Worm (Caenorhabditis elegans): Measurements from ENCODE around the gene clec-27.

Gene clec-27

DNA sequence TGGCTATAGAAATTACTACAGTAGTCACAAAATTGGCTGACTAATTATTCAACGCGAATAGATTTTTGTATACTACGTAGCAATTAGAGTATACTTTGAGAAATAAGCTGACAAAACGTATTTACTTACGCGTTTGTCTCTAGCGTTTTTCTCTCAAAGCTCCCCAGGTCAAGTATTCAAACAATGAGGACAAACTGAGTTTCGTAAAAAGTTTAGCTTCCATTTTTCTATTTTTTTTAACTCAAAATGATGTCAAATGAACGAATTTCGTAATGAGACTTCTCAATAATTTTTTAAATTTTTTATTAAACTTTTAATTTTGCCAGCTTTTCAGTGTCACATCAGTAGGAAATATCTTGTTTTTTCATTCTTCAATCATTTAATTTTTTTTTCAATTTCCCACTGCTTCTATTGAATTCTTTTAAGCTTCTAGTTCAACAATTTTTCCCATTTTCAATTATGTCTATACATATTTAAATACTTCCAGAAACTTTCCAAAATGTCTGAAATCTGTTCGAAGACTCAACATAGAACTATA lies 34.4 kb downstream of the clec-27 start, which contains the start of the genes ifas-2 and fbxa-44:
Gene ifas-2 (minus strand): TSS at position 101 of the 538 bp plus-strand sequence.
Gene fbxa-44 (plus strand): TSS at position 488 of the 538 bp plus-strand sequence.
- TF ChIP-seq nhr-12 (tag; optimal IDR thresholded peaks at IDR 0.05) (no peak), irx-1 (tag; optimal IDR thresholded peaks at IDR 0.05) (no peak), snpc-4 (tag; optimal IDR thresholded peaks at IDR 0.05) (no peak), efl-3 (GFP tag; optimal IDR thresholded peaks at IDR 0.05) (no peak), unc-62 (GFP tag; optimal IDR thresholded peaks at IDR 0.05) (no peak), lin-39 (tag; optimal IDR thresholded peaks at IDR 0.05) (no peak), nhr-237 (tag; optimal IDR thresholded peaks at IDR 0.05) (no peak), egl-13 (tag; optimal IDR thresholded peaks at IDR 0.05) (no peak), nhr-19 (GFP tag; conservative IDR thresholded peaks at IDR 0.05) (no peak), unc-30 (tag; optimal IDR thresholded peaks at IDR 0.05) (no peak), elt-2 (tag; optimal IDR thresholded peaks at IDR 0.05) (no peak)

DNA sequence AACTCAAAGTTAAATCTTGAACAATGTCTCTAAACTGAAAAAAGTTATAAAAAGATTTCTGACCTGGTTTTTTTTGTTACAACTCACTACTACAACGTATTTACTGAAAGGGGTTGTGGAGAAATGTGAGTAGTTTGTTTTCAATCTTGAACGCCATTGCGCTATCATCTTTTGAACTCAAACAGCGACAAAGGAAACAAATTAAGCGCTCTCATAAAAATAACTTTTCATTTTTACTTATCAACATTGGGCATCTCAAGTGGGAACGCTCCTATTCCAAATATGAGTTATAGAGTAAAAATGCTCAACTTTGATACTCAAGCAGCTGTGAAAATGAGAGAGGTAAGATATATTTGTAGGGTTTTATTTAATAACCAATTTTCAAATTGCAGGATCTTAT lies 39.0 kb downstream of the clec-27 start, which contains the start of gene F09C6.15:
Gene F09C6.15 (plus strand): TSS at position 301 of the 400 bp plus-strand sequence.
- TF ChIP-seq rnt-1 (tag; optimal IDR thresholded peaks at IDR 0.05) (no peak), efl-3 (GFP tag; optimal IDR thresholded peaks at IDR 0.05) (no peak), unc-30 (tag; optimal IDR thresholded peaks at IDR 0.05) (no peak), dpl-1 (GFP tag; optimal IDR thresholded peaks at IDR 0.05) (no peak), nhr-237 (tag; optimal IDR thresholded peaks at IDR 0.05) (no peak), nhr-71 (tag; optimal IDR thresholded peaks at IDR 0.05) (no peak), snpc-4 (tag; optimal IDR thresholded peaks at IDR 0.05) (no peak), ceh-8 (GFP tag; optimal IDR thresholded peaks at IDR 0.05) (no peak), mef-2 (tag; optimal IDR thresholded peaks at IDR 0.05) (no peak), pag-3 (tag; optimal IDR thresholded peaks at IDR 0.05; ENCODE audit: borderline replicate concordance, insufficient read depth) (no peak), tbx-2 (tag; optimal IDR thresholded peaks at IDR 0.05) (no peak), lin-14 (GFP tag; optimal IDR thresholded peaks at IDR 0.05) (no peak)

DNA sequence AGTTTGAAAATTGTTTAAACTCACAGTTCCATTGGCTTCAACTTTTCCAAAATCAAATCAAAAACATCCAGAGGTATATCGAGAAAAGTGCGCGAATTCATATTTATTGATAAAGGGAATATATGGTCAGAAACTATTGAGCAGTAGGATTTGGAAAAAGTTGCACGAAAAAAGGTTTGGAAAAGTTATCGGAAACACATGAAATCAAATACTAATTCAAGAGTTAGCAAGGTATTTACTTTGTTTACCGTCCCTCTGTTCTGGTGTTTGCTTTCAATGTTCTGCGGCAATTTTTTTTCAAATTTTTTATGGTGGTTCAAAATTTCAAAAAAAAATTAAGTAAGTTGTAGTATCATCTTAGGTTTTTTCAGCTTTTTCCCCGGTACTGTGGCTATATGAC lies 44.9 kb downstream of the clec-27 start, which contains the start of gene fbxa-45:
Gene fbxa-45 (minus strand): TSS at position 101 of the 400 bp plus-strand sequence.
- TF ChIP-seq xbp-1 (tag; optimal IDR thresholded peaks at IDR 0.05): no peak
- TF ChIP-seq nhr-76 (tag; optimal IDR thresholded peaks at IDR 0.05): no peak
- TF ChIP-seq zag-1 (tag; optimal IDR thresholded peaks at IDR 0.05): no peak
- no peak for TF ChIP-seq pax-3 (tag; optimal IDR thresholded peaks at IDR 0.05)
- TF ChIP-seq fkh-4 (tag; optimal IDR thresholded peaks at IDR 0.05; ENCODE audit: borderline replicate concordance): no peak
- TF ChIP-seq aly-2 (tag; optimal IDR thresholded peaks at IDR 0.05): no peak

DNA sequence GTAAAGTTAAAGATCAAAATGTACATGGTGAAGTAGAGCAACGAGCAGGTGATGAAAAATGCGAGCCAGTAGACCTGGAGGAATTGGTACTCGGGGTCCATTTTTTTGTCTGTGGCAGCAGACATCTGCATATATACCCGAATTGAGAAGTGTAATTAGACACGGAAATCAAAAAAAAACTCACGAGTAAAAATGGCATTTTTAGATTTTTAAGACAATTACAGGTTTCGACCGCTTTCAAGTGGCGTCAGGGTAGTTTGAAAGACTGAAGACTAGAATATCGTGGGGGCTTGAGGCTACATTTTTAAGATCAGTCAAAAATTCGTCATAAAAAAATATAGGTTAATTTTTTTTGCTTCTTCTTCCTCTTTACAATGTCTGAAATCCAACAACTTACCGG lies 48.3 kb downstream of the clec-27 start, which contains the start of gene srd-68:
Gene srd-68 (minus strand): TSS at position 101 of the 400 bp plus-strand sequence.
- no peak for TF ChIP-seq fkh-4 (tag; optimal IDR thresholded peaks at IDR 0.05; ENCODE audit: borderline replicate concordance)

DNA sequence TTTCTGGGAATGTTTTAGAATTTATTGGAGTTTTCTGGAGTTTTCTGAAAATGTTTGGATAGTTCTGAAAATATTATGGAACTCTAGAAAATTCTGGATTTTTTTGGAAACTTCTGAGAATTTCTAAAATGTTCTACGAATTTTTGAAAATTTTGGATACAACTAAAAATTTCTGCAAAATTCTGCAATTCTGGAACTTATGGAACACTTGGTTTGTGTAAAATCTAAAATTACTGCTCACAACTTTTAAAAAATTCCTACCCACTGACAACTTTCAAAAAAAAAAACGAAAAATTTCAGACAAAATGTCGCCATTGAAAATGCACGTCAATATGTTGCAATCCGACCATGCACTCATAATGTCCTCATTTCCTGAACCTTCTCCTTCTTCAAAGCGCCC lies 50.2 kb downstream of the clec-27 start, which contains the start of gene nhr-262:
Gene nhr-262 (plus strand): TSS at position 301 of the 400 bp plus-strand sequence.
- TF ChIP-seq ama-1 (optimal IDR thresholded peaks at IDR 0.05) (no peak), ceh-90 (tag; optimal IDR thresholded peaks at IDR 0.05) (no peak), nhr-77 (tag; optimal IDR thresholded peaks at IDR 0.05) (no peak), lin-14 (GFP tag; optimal IDR thresholded peaks at IDR 0.05) (no peak), nhr-237 (tag; optimal IDR thresholded peaks at IDR 0.05) (no peak), ceh-88 (GFP tag; IDR thresholded peaks at IDR 0.05) (no peak), lir-3 (tag; optimal IDR thresholded peaks at IDR 0.05; ENCODE audit: poor library complexity) (no peak), mep-1 (tag; optimal IDR thresholded peaks at IDR 0.05) (no peak), unc-130 (tag; optimal IDR thresholded peaks at IDR 0.05) (no peak), nhr-19 (GFP tag; conservative IDR thresholded peaks at IDR 0.05) (no peak), sox-4 (tag; optimal IDR thresholded peaks at IDR 0.05) (no peak), aly-2 (tag; optimal IDR thresholded peaks at IDR 0.05) (no peak), grh-1 (GFP tag; IDR thresholded peaks at IDR 0.05) (no peak)
